Worm (Caenorhabditis elegans) whole organism, mixed stage, embryonic: ENCODE measurements around the gene srx-33.

Experiments
- ceh-39 ChIP-seq: fragments of 150-350 bp; optimal IDR thresholded peaks from 2 replicates; lab custom pipeline; 2014; ENCODE audit warnings: missing biosample characterization, missing genetic modification characterization
- cnd-1 ChIP-seq: fragments of 200-800 bp; sonication (Bioruptor generic); optimal IDR thresholded peaks from 2 replicates; lab custom pipeline; 2018; ENCODE audit warnings: mild to moderate bottlenecking, missing genetic modification characterization, missing compliant biosample characterization
- flh-1 ChIP-seq: fragments of 200-800 bp; sonication (Bioruptor generic); optimal IDR thresholded peaks from 2 replicates; lab custom pipeline; 2018; ENCODE audit warnings: mild to moderate bottlenecking, missing genetic modification characterization, moderate library complexity, missing compliant biosample characterization
- lsy-2 ChIP-seq: fragments of 150-350 bp; optimal IDR thresholded peaks from 2 replicates; lab custom pipeline; 2014; ENCODE audit warnings: missing biosample characterization, missing genetic modification characterization
- mls-2 ChIP-seq: sonication (generic microtip); optimal IDR thresholded peaks from 2 replicates; lab custom pipeline; 2016; ENCODE audit warnings: mild to moderate bottlenecking, missing genetic modification characterization, moderate library complexity, missing compliant biosample characterization
- nhr-12 ChIP-seq: fragments of 150-350 bp; optimal IDR thresholded peaks from 2 replicates; lab custom pipeline; 2014; ENCODE audit warnings: missing biosample characterization, missing genetic modification characterization
- nhr-28 ChIP-seq: fragments of 150-350 bp; optimal IDR thresholded peaks from 2 replicates; lab custom pipeline; 2014; ENCODE audit warnings: missing biosample characterization, missing genetic modification characterization
- nhr-76 ChIP-seq: sonication (generic microtip); optimal IDR thresholded peaks from 2 replicates; lab custom pipeline; 2017; ENCODE audit warnings: missing biosample characterization, missing genetic modification characterization
- sem-2 ChIP-seq: fragments of 200-800 bp; sonication (Bioruptor generic); optimal IDR thresholded peaks from 2 replicates; lab custom pipeline; 2018; ENCODE audit warnings: mild to moderate bottlenecking, missing genetic modification characterization, missing compliant biosample characterization
- snpc-4 ChIP-seq: fragments of 150-350 bp; optimal IDR thresholded peaks from 2 replicates; lab custom pipeline; 2014; ENCODE audit warnings: missing biosample characterization, missing genetic modification characterization
- unc-120 ChIP-seq: sonication (generic microtip); optimal IDR thresholded peaks from 2 replicates; lab custom pipeline; 2017; ENCODE audit warnings: missing genetic modification characterization, missing compliant biosample characterization; ENCODE audit not compliant: poor library complexity, severe bottlenecking
- unc-39 ChIP-seq: fragments of 150-350 bp; optimal IDR thresholded peaks from 2 replicates; lab custom pipeline; 2014; ENCODE audit warnings: missing biosample characterization, missing genetic modification characterization
- unc-62 ChIP-seq: fragments of 150-350 bp; optimal IDR thresholded peaks from 2 replicates; lab custom pipeline; 2014; ENCODE audit warnings: missing biosample characterization, missing genetic modification reagents, missing genetic modification characterization
- ztf-11 ChIP-seq: fragments of 150-350 bp; optimal IDR thresholded peaks from 2 replicates; lab custom pipeline; 2014; ENCODE audit warnings: missing biosample characterization, missing genetic modification characterization

- no peak for TF ChIP-seq ceh-39 (tag; lab: Kevin White, UChicago)
- no peak for TF ChIP-seq nhr-12 (tag; lab: Kevin White, UChicago)
- TF ChIP-seq cnd-1 = no peak
- TF ChIP-seq ztf-11 (tag; lab: Kevin White, UChicago) = no peak
- no peak for TF ChIP-seq unc-120 (tag; lab: Kevin White, UChicago)
- no peak for TF ChIP-seq nhr-76 (tag; lab: Kevin White, UChicago)
- TF ChIP-seq nhr-28 (tag; lab: Kevin White, UChicago) = no peak
- no peak for TF ChIP-seq flh-1 (GFP tag; lab: Kevin White, UChicago)
- no peak for TF ChIP-seq unc-39 (tag; lab: Kevin White, UChicago)
- TF ChIP-seq lsy-2 (tag; lab: Kevin White, UChicago) = no peak
- TF ChIP-seq sem-2 = no peak
- TF ChIP-seq mls-2 = no peak
- TF ChIP-seq snpc-4 (tag; lab: Kevin White, UChicago) = no peak
- no peak for TF ChIP-seq unc-62
These were observed 49.8 kb downstream of the srx-33 start for ce11 chrV:7068861-7069260.
